Fruit fly (Drosophila melanogaster): ENCODE results near the gene nrv1.
A peak's percentile ranks its signal among the peaks of the same experiment; 100 is the strongest.

nrv1 gene

DNA sequence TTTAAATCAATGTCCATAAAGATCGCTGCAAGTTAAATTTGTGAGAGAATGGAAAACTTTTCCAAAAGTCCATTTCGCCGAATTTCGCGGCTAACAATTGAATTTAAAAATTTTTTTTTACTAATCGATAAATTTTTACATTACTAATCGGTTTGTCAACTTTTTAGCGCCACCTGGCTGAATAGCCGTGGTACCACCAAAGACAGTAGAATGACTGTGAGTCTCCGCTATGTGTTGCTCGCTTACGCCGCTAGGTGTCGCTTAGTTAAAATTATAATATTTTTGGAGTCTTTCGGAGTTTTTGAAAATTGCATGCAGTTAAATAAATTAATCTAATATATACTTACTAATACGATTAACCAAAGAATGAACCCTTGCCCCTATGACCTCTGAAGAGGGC lies 10.7 kb upstream of the nrv1 start (continued):
- TF ChIP-seq CG10321 (GFP tag; IDR thresholded peaks at IDR 0.05) = no peak
- no peak for TF ChIP-seq fu2 (GFP tag; optimal IDR thresholded peaks at IDR 0.05)
- TF ChIP-seq gsb-n (tag; optimal IDR thresholded peaks at IDR 0.05) = peak; percentile 24
- TF ChIP-seq Sry-β (GFP tag; optimal IDR thresholded peaks at IDR 0.05) = no peak
- TF ChIP-seq CG7556 (GFP tag; optimal IDR thresholded peaks at IDR 0.05) = no peak
- peak; percentile 55; the same call in 1 of the 3 replicates for TF ChIP-seq knrl (GFP tag; IDR thresholded peaks at IDR 0.05; ENCODE audit: partially characterized antibody)
- 0 out of 2 replicates have a peak, but pooled peaks have one; percentile 21 for TF ChIP-seq CG14014 (GFP tag; IDR thresholded peaks at IDR 0.05)
- peak; percentile 8 for TF ChIP-seq CG8089 (GFP tag; optimal IDR thresholded peaks at IDR 0.05)
- TF ChIP-seq CG17186 (GFP tag; optimal IDR thresholded peaks at IDR 0.05) = no peak
- TF ChIP-seq lola (GFP tag; optimal IDR thresholded peaks at IDR 0.05) = no peak
- TF ChIP-seq danr (GFP tag; IDR thresholded peaks at IDR 0.05) = no peak
- TF ChIP-seq Taf1 (GFP tag; IDR thresholded peaks at IDR 0.05) = no peak
- TF ChIP-seq CG3847 (GFP tag; IDR thresholded peaks at IDR 0.05) = peak; percentile 55
- TF ChIP-seq klu (GFP tag; IDR thresholded peaks at IDR 0.05) = no peak
- TF ChIP-seq kay (GFP tag; optimal IDR thresholded peaks at IDR 0.05) = peak; percentile 26
- no peak for TF ChIP-seq CG7963 (GFP tag; IDR thresholded peaks at IDR 0.05; ENCODE audit: partially characterized antibody)
- TF ChIP-seq chn (GFP tag; optimal IDR thresholded peaks at IDR 0.05) = peak; percentile 23
- TF ChIP-seq CG18262 (tag; optimal IDR thresholded peaks at IDR 0.05) = peak; percentile 39
- TF ChIP-seq tup (GFP tag; optimal IDR thresholded peaks at IDR 0.05) = no peak
- TF ChIP-seq CG9932 (GFP tag; IDR thresholded peaks at IDR 0.05) = peak; percentile 61
- TF ChIP-seq CG6254 (GFP tag; optimal IDR thresholded peaks at IDR 0.05) = no peak
- TF ChIP-seq lov (optimal IDR thresholded peaks at IDR 0.05) = no peak
- no peak for TF ChIP-seq lov (GFP tag; IDR thresholded peaks at IDR 0.05)
- TF ChIP-seq dmrt99B (tag; optimal IDR thresholded peaks at IDR 0.05) = peak; percentile 4
- no peak for TF ChIP-seq Optix (GFP tag; IDR thresholded peaks at IDR 0.05)
- peak; percentile 13 for TF ChIP-seq Dip3 (GFP tag; optimal IDR thresholded peaks at IDR 0.05)
- TF ChIP-seq pum (GFP tag; optimal IDR thresholded peaks at IDR 0.05) = peak; percentile 18
- no peak for TF ChIP-seq zfh2 (GFP tag; optimal IDR thresholded peaks at IDR 0.05)
- TF ChIP-seq kah (GFP tag; optimal IDR thresholded peaks at IDR 0.05) = no peak
- TF ChIP-seq trh (GFP tag; optimal IDR thresholded peaks at IDR 0.05) = no peak
- TF ChIP-seq ara (GFP tag; IDR thresholded peaks at IDR 0.05) = no peak
- TF ChIP-seq prd (optimal IDR thresholded peaks at IDR 0.05) = no peak
- TF ChIP-seq prd (GFP tag; IDR thresholded peaks at IDR 0.05) = peak; percentile 35; the same call in 1 of the 3 replicates
- TF ChIP-seq Ets65A (GFP tag) = no peak
- no peak for TF ChIP-seq CG15073 (GFP tag; optimal IDR thresholded peaks at IDR 0.05)
- TF ChIP-seq so (GFP tag; IDR thresholded peaks at IDR 0.05) = no peak
- no peak for TF ChIP-seq en (GFP tag; optimal IDR thresholded peaks at IDR 0.05)
- TF ChIP-seq Max (GFP tag; optimal IDR thresholded peaks at IDR 0.05) = peak; percentile 27
- no peak for TF ChIP-seq CG11085 (GFP tag; IDR thresholded peaks at IDR 0.05)
- TF ChIP-seq CHES-1-like (GFP tag; optimal IDR thresholded peaks at IDR 0.05) = no peak
- no peak for TF ChIP-seq CG1832 (GFP tag; optimal IDR thresholded peaks at IDR 0.05)
- no peak for TF ChIP-seq Nf-YB (GFP tag; optimal IDR thresholded peaks at IDR 0.05)
- TF ChIP-seq Camta (GFP tag; optimal IDR thresholded peaks at IDR 0.05) = peak; percentile 27
- no peak for TF ChIP-seq CG11093 (GFP tag; IDR thresholded peaks at IDR 0.05)
- no peak for TF ChIP-seq CG4730 (GFP tag; IDR thresholded peaks at IDR 0.05)
- no peak for TF ChIP-seq usp (GFP tag; optimal IDR thresholded peaks at IDR 0.05)
- TF ChIP-seq CG12104 (GFP tag; optimal IDR thresholded peaks at IDR 0.05) = no peak
- TF ChIP-seq E2f2 (GFP tag; IDR thresholded peaks at IDR 0.05) = peak; percentile 96
- TF ChIP-seq jumu (GFP tag; optimal IDR thresholded peaks at IDR 0.05) = no peak
- peak; percentile 92 for TF ChIP-seq CG11560 (tag; IDR thresholded peaks at IDR 0.05)
- peak; percentile 36 for TF ChIP-seq CG1647 (GFP tag; optimal IDR thresholded peaks at IDR 0.05)
- TF ChIP-seq CG6689 (GFP tag; IDR thresholded peaks at IDR 0.05) = no peak
- TF ChIP-seq mld (GFP tag; IDR thresholded peaks at IDR 0.05; ENCODE audit: partially characterized antibody) = no peak
